Fruit fly (Drosophila melanogaster) whole organism, wandering third instar larva: Measurements from ENCODE around the gene Slu7.

Source experiments
- Abd-B ChIP-seq: fragments of >200 bp; optimal IDR thresholded peaks from 2 replicates; lab custom pipeline; 2017; ENCODE audit warnings: missing biosample characterization, missing genetic modification characterization
- CG32264 ChIP-seq: fragments of 200-800 bp; sonication (Bioruptor generic); optimal IDR thresholded peaks from 2 replicates; lab custom pipeline; 2016; ENCODE audit warnings: missing biosample characterization, missing genetic modification characterization
- CG9705 ChIP-seq: fragments of 200-800 bp; sonication (Bioruptor generic); optimal IDR thresholded peaks from 2 replicates; lab custom pipeline; 2018; ENCODE audit warnings: missing biosample characterization, mild to moderate bottlenecking, missing genetic modification characterization
- Dfd ChIP-seq: fragments of >200 bp; optimal IDR thresholded peaks from 2 replicates; lab custom pipeline; 2017; ENCODE audit warnings: missing biosample characterization, missing genetic modification characterization
- GATAd ChIP-seq: sonication (Bioruptor generic); optimal IDR thresholded peaks from 2 replicates; lab custom pipeline; 2016; ENCODE audit warnings: missing biosample characterization, missing genetic modification characterization
- HLH106 ChIP-seq: fragments of 200-800 bp; optimal IDR thresholded peaks from 3 replicates; lab custom pipeline; 2019; ENCODE audit warnings: missing biosample characterization, mild to moderate bottlenecking, missing genetic modification characterization, moderate library complexity
- Hnf4 ChIP-seq: fragments of 200-800 bp; sonication (Bioruptor generic); optimal IDR thresholded peaks from 2 replicates; lab custom pipeline; 2016; ENCODE audit warnings: missing biosample characterization, mild to moderate bottlenecking, missing genetic modification characterization
- Hr78 ChIP-seq: fragments of >200 bp; optimal IDR thresholded peaks from 2 replicates; lab custom pipeline; 2017; ENCODE audit warnings: missing biosample characterization, missing genetic modification characterization
- Hr83 ChIP-seq: fragments of 200-300 bp; sonication (Bioruptor generic); optimal IDR thresholded peaks from 2 replicates; lab custom pipeline; 2016; ENCODE audit warnings: missing biosample characterization, mild to moderate bottlenecking, missing genetic modification characterization, moderate library complexity; ENCODE audit not compliant: poor library complexity, severe bottlenecking
- Jra ChIP-seq: sonication (Bioruptor generic); optimal IDR thresholded peaks from 2 replicates; lab custom pipeline; 2016; ENCODE audit warnings: missing biosample characterization, missing genetic modification characterization
- N ChIP-seq: fragments of >200 bp; optimal IDR thresholded peaks from 2 replicates; lab custom pipeline; 2018; ENCODE audit warnings: missing biosample characterization, missing external identifiers, missing genetic modification characterization
- OdsH ChIP-seq: fragments of 200-800 bp; sonication (Bioruptor generic); optimal IDR thresholded peaks from 2 replicates; lab custom pipeline; 2016; ENCODE audit warnings: missing biosample characterization, mild to moderate bottlenecking, missing genetic modification characterization
- Rel ChIP-seq, 2 experiments: fragments of 200-800 bp; sonication (Bioruptor generic) in 1 of 2; optimal IDR thresholded peaks; 2 replicates in 1 of 2; 3 replicates in 1 of 2; lab custom pipeline; 2016 to 2019; ENCODE audit warnings: mild to moderate bottlenecking in 2 of 2, missing biosample characterization in 2 of 2, missing genetic modification characterization in 2 of 2, moderate library complexity in 1 of 2
- Sp1 ChIP-seq: fragments of 200-800 bp; sonication (Bioruptor generic); optimal IDR thresholded peaks from 3 replicates; lab custom pipeline; 2019; ENCODE audit warnings: missing biosample characterization, mild to moderate bottlenecking, missing genetic modification characterization, moderate library complexity
- Vsx2 ChIP-seq: fragments of 200-300, 225-300 bp; sonication (Bioruptor generic); optimal IDR thresholded peaks from 2 replicates; lab custom pipeline; 2018; ENCODE audit warnings: missing biosample characterization, missing genetic modification characterization; ENCODE audit not compliant: partially characterized antibody
- br ChIP-seq: fragments of 200-800 bp; sonication (Bioruptor generic); optimal IDR thresholded peaks from 2 replicates; lab custom pipeline; 2016; ENCODE audit warnings: missing biosample characterization, missing genetic modification characterization
- brk ChIP-seq: fragments of 200-800 bp; sonication (Bioruptor generic); optimal IDR thresholded peaks from 2 replicates; lab custom pipeline; 2016; ENCODE audit warnings: missing biosample characterization, mild to moderate bottlenecking, missing genetic modification characterization
- dl ChIP-seq, 2 experiments: fragments of 175-275, 200-275 bp in 1 of 2; fragments of 200-275 bp in 1 of 2; sonication (Bioruptor generic); optimal IDR thresholded peaks; lab custom pipeline; 2018; ENCODE audit warnings: mild to moderate bottlenecking in 2 of 2, missing biosample characterization in 2 of 2, missing genetic modification characterization in 2 of 2, moderate library complexity in 2 of 2; ENCODE audit not compliant: partially characterized antibody in 2 of 2, insufficient read depth in 1 of 2
- dmrt93B ChIP-seq: fragments of 200-800 bp; sonication (Bioruptor generic); optimal IDR thresholded peaks from 2 replicates; lab custom pipeline; 2018; ENCODE audit warnings: missing biosample characterization, mild to moderate bottlenecking, missing genetic modification characterization
- dsf ChIP-seq: sonication (Bioruptor generic); optimal IDR thresholded peaks from 2 replicates; lab custom pipeline; 2016; ENCODE audit warnings: missing biosample characterization, missing genetic modification characterization, borderline replicate concordance
- ey ChIP-seq: fragments of 200-800 bp; sonication (Bioruptor generic); optimal IDR thresholded peaks from 2 replicates; lab custom pipeline; 2016; ENCODE audit warnings: missing biosample characterization, missing genetic modification characterization
- foxo ChIP-seq, 2 experiments: fragments of 200-800 bp; sonication (Bioruptor generic); optimal IDR thresholded peaks; 2 replicates in 1 of 2; 3 replicates in 1 of 2; lab custom pipeline; 2016 to 2017; ENCODE audit warnings: missing biosample characterization in 2 of 2, missing genetic modification characterization in 2 of 2
- fru ChIP-seq: fragments of 200-800 bp; sonication (Bioruptor generic); optimal IDR thresholded peaks from 3 replicates; lab custom pipeline; 2016; ENCODE audit warnings: missing biosample characterization, mild to moderate bottlenecking, missing genetic modification characterization
- h ChIP-seq: fragments of 200-800 bp; sonication (Bioruptor generic); optimal IDR thresholded peaks from 3 replicates; lab custom pipeline; 2016; ENCODE audit warnings: missing biosample characterization, mild to moderate bottlenecking, missing genetic modification characterization
- jim ChIP-seq: fragments of 175-275, 200-325 bp; sonication (Bioruptor generic); optimal IDR thresholded peaks from 2 replicates; lab custom pipeline; 2016; ENCODE audit warnings: missing biosample characterization, mild to moderate bottlenecking, missing genetic modification characterization
- lola ChIP-seq: fragments of >200 bp; optimal IDR thresholded peaks from 2 replicates; lab custom pipeline; 2017; ENCODE audit warnings: missing biosample characterization, missing genetic modification characterization
- pan ChIP-seq: fragments of >200 bp; optimal IDR thresholded peaks from 2 replicates; lab custom pipeline; 2017
- rgr ChIP-seq: fragments of 200-800 bp; sonication (Bioruptor generic); optimal IDR thresholded peaks from 3 replicates; lab custom pipeline; 2016; ENCODE audit warnings: missing biosample characterization, mild to moderate bottlenecking, missing genetic modification characterization
- sage ChIP-seq: fragments of 200-800 bp; sonication (Bioruptor generic); optimal IDR thresholded peaks from 2 replicates; lab custom pipeline; 2016; ENCODE audit warnings: missing biosample characterization, mild to moderate bottlenecking, missing genetic modification characterization
- sv ChIP-seq: fragments of 200-800 bp; sonication (Bioruptor generic); optimal IDR thresholded peaks from 3 replicates; lab custom pipeline; 2016; ENCODE audit warnings: missing biosample characterization, missing genetic modification characterization
- tai ChIP-seq: sonication (Bioruptor generic); optimal IDR thresholded peaks from 2 replicates; lab custom pipeline; 2016; ENCODE audit warnings: missing biosample characterization, missing genetic modification characterization

Slu7 gene

dm6 chr3R:29027122-29027521 is 11.7 kb downstream of the Slu7 start, which contains the start of the genes eIF4E6 and CG1951:
Gene eIF4E6 (minus strand): TSS chr3R:29027174.
Gene CG1951 (plus strand): TSS chr3R:29027236.
- TF ChIP-seq Jra (GFP tag; lab: Kevin White, UChicago) (no peak), dsf (GFP tag; lab: Kevin White, UChicago) (no peak), jim (no peak), sv (GFP tag; lab: Kevin White, UChicago) (no peak), h (peak; percentile 25), Rel (GFP tag; optimal IDR thresholded peaks at IDR 0.05; lab: Kevin White, UChicago) (no peak), Rel (tag; optimal IDR thresholded peaks at IDR 0.05; lab: Kevin White, UChicago) (peak; percentile 28), Hr83 (GFP tag; lab: Kevin White, UChicago) (peak; percentile 19)

- TF ChIP-seq lola (GFP tag; lab: Kevin White, UChicago) (no peak), GATAd (GFP tag; lab: Kevin White, UChicago) (no peak), Vsx2 (GFP tag; lab: Kevin White, UChicago) (no peak), dl (GFP tag; optimal IDR thresholded peaks at IDR 0.05; lab: Kevin White, UChicago; ENCODE audit: insufficient read depth in 1 of 2, partially characterized antibody in 2 of 2) (no peak), OdsH (no peak), CG32264 (GFP tag; lab: Kevin White, UChicago) (no peak), Abd-B (GFP tag; lab: Kevin White, UChicago) (no peak), Hr78 (GFP tag; lab: Kevin White, UChicago) (no peak)
Measured at dm6 chr3R:29024671-29025070, 14.2 kb downstream of the Slu7 start, which contains the start of gene CG14518. Gene CG14518 (plus strand): TSS chr3R:29024971.

dm6 chr3R:29020366-29020765 is 18.5 kb downstream of the Slu7 start, which contains the start of gene wat:
Gene wat (minus strand): TSS chr3R:29020406.
- TF ChIP-seq pan (no peak), dl (GFP tag; optimal IDR thresholded peaks at IDR 0.05; lab: Kevin White, UChicago; ENCODE audit: insufficient read depth in 1 of 2, partially characterized antibody in 2 of 2) (no peak), Hnf4 (GFP tag; lab: Kevin White, UChicago) (no peak), Vsx2 (GFP tag; lab: Kevin White, UChicago) (no peak), ey (GFP tag; lab: Kevin White, UChicago) (no peak), jim (no peak), fru (GFP tag; lab: Kevin White, UChicago) (no peak), N (GFP tag; lab: Kevin White, UChicago) (no peak)

dm6 chr3R:29011144-29011543 is 27.7 kb downstream of the Slu7 start:
- TF ChIP-seq CG9705 = no peak
- no peak for TF ChIP-seq GATAd (GFP tag; lab: Kevin White, UChicago)
- TF ChIP-seq Abd-B (GFP tag; lab: Kevin White, UChicago) = no peak
- TF ChIP-seq fru (GFP tag; lab: Kevin White, UChicago) = no peak
- TF ChIP-seq sv (GFP tag; lab: Kevin White, UChicago) = no peak
- no peak for TF ChIP-seq Vsx2 (GFP tag; lab: Kevin White, UChicago)
- no peak for TF ChIP-seq Hnf4 (GFP tag; lab: Kevin White, UChicago)
- no peak for TF ChIP-seq dmrt93B
- TF ChIP-seq HLH106 = no peak
- TF ChIP-seq rgr (GFP tag; lab: Kevin White, UChicago) = no peak
- TF ChIP-seq jim = no peak

dm6 chr3R:29005622-29006018 is 33.3 kb downstream of the Slu7 start:
- TF ChIP-seq foxo (GFP tag; optimal IDR thresholded peaks at IDR 0.05; lab: Kevin White, UChicago) = no peak
- TF ChIP-seq sage (GFP tag; lab: Kevin White, UChicago) = no peak
- TF ChIP-seq CG9705 = no peak
- no peak for TF ChIP-seq h
- no peak for TF ChIP-seq OdsH
- no peak for TF ChIP-seq fru (GFP tag; lab: Kevin White, UChicago)
- no peak for TF ChIP-seq ey (GFP tag; lab: Kevin White, UChicago)
- no peak for TF ChIP-seq brk

dm6 chr3R:29004884-29005621 is 33.8 kb downstream of the Slu7 start:
- TF ChIP-seq Hr78 (GFP tag; lab: Kevin White, UChicago) (no peak), br (GFP tag; lab: Kevin White, UChicago) (no peak), OdsH (no peak), Jra (GFP tag; lab: Kevin White, UChicago) (no peak), tai (GFP tag; lab: Kevin White, UChicago) (no peak), sage (GFP tag; lab: Kevin White, UChicago) (no peak), h (peak; percentile 35), Sp1 (GFP tag; lab: Kevin White, UChicago) (no peak), Dfd (GFP tag; lab: Kevin White, UChicago) (no peak), foxo (GFP tag; optimal IDR thresholded peaks at IDR 0.05; lab: Kevin White, UChicago) (peak in 1 of 2 experiments; percentile 5), rgr (GFP tag; lab: Kevin White, UChicago) (peak; percentile 1), fru (GFP tag; lab: Kevin White, UChicago) (peak; percentile 24), HLH106 (peak; percentile 7)
